Fruit fly (Drosophila melanogaster) whole organism, prepupa: Measurements from ENCODE around the gene CG9631.

Experiments used
- Blimp-1 ChIP-seq: fragments of 200-800 bp; sonication (Bioruptor generic); optimal IDR thresholded peaks from 3 replicates; lab custom pipeline; 2017; ENCODE audit warnings: missing biosample characterization, missing genetic modification characterization, mild to moderate bottlenecking, moderate library complexity, missing genetic modification reagents
- CG4318 ChIP-seq: fragments of 200-800 bp; sonication (Bioruptor generic); optimal IDR thresholded peaks from 3 replicates; lab custom pipeline; 2017; ENCODE audit warnings: missing biosample characterization, mild to moderate bottlenecking, missing genetic modification characterization
- Gug ChIP-seq: fragments of 200-800 bp; sonication (Bioruptor generic); IDR thresholded peaks from 2 replicates; pipeline ENCODE4 v1.3.6; 2022; ENCODE audit warnings: missing biosample characterization, missing genetic modification characterization
- net ChIP-seq: fragments of 200-800 bp; sonication (Bioruptor generic); optimal IDR thresholded peaks from 3 replicates; lab custom pipeline; 2016; ENCODE audit warnings: missing biosample characterization, missing genetic modification characterization

DNA sequence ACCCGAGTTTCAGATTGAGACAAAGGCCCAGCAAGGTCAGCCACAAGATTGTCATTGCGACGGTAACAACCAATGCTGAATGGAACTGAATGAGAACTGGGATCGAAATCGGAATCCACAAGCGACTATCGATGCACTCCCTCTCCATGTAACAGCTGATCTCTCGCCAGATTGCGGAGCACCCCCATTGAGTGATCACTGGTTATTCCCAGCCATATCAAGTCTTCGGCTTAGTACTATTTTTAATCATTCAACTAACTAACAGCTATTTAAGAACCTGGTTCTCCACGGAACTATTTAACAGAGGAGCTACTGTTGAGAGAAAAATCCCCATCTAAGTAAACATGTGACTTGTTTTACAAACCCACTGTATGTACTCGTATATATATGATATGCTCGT lies at the start of gene CG9631:
- no peak for TF ChIP-seq CG4318
- TF ChIP-seq Gug (GFP tag; lab: Robert Waterston, UW) = no peak
- TF ChIP-seq Blimp-1 = no peak
- TF ChIP-seq net (GFP tag; lab: Kevin White, UChicago) = no peak
